Worm (Caenorhabditis elegans) whole organism, L1 larva: ENCODE measurements around the gene F43C11.10.

Source experiments
- hlh-4 ChIP-seq: sonication (generic microtip); optimal IDR thresholded peaks from 2 replicates; lab custom pipeline; 2016; ENCODE audit warnings: mild to moderate bottlenecking, missing genetic modification characterization, missing compliant biosample characterization
- jun-1 ChIP-seq: fragments of 150-350 bp; optimal IDR thresholded peaks from 2 replicates; lab custom pipeline; 2014; ENCODE audit warnings: missing biosample characterization, missing genetic modification reagents, missing genetic modification characterization
- mab-9 ChIP-seq: fragments of 200-800 bp; sonication (Bioruptor generic); IDR thresholded peaks from 2 replicates; pipeline ENCODE4 v1.3.6; 2022; ENCODE audit warnings: missing genetic modification reagents, missing genetic modification characterization, missing compliant biosample characterization
- tlp-1 ChIP-seq: fragments of 150-350 bp; optimal IDR thresholded peaks from 2 replicates; lab custom pipeline; 2014; ENCODE audit warnings: missing biosample characterization, missing genetic modification characterization

ce11 chrII:2379673-2380072, 27.2 kb upstream of the F43C11.10 start:
- TF ChIP-seq tlp-1 (tag; lab: Kevin White, UChicago) (no peak), jun-1 (tag; lab: Kevin White, UChicago) (no peak), hlh-4 (tag; lab: Kevin White, UChicago) (no peak), mab-9 (no peak)
